Worm (Caenorhabditis elegans): Measurements from ENCODE around the gene irld-40.

The irld-40 gene

ce11 chrV:1666904-1667303 lies 4.5 kb downstream of the irld-40 start, which contains the start of gene K04F1.8:
K04F1.8 (plus strand) TSS chrV:1667204.
- TF ChIP-seq ztf-25 (GFP tag; IDR thresholded peaks at IDR 0.05) (no peak), madf-8 (GFP tag; conservative IDR thresholded peaks at IDR 0.05) (no peak), ZK185.1 (tag; optimal IDR thresholded peaks at IDR 0.05; ENCODE audit: poor library complexity, severe bottlenecking) (no peak), sea-2 (GFP tag; IDR thresholded peaks at IDR 0.05) (no peak), hlh-12 (tag; optimal IDR thresholded peaks at IDR 0.05) (no peak)

- TF ChIP-seq snpc-1.1 (tag; optimal IDR thresholded peaks at IDR 0.05; ENCODE audit: insufficient read depth): no peak
- no peak for TF ChIP-seq sdz-38 (tag; optimal IDR thresholded peaks at IDR 0.05)
- TF ChIP-seq unc-130 (GFP tag; optimal IDR thresholded peaks at IDR 0.05): no peak
- TF ChIP-seq nhr-179 (tag; optimal IDR thresholded peaks at IDR 0.05): no peak
- no peak for TF ChIP-seq rpc-1 (optimal IDR thresholded peaks at IDR 0.05)
- TF ChIP-seq rpc-1 (tag; optimal IDR thresholded peaks at IDR 0.05): no peak
- TF ChIP-seq lag-1 (GFP tag; IDR thresholded peaks at IDR 0.05): no peak
- no peak for TF ChIP-seq hlh-12 (tag; optimal IDR thresholded peaks at IDR 0.05)
- TF ChIP-seq Y56A3A.18 (GFP tag; IDR thresholded peaks at IDR 0.05): no peak
- no peak for TF ChIP-seq snpc-3.4 (tag; optimal IDR thresholded peaks at IDR 0.05)
- no peak for TF ChIP-seq bed-1 (GFP tag; IDR thresholded peaks at IDR 0.05)
- TF ChIP-seq K12H6.12 (tag; optimal IDR thresholded peaks at IDR 0.05): no peak
- no peak for TF ChIP-seq F39B2.1 (GFP tag; IDR thresholded peaks at IDR 0.05)
- no peak for TF ChIP-seq C17E4.6 (GFP tag; IDR thresholded peaks at IDR 0.05)
- no peak for TF ChIP-seq rec-8 (tag; optimal IDR thresholded peaks at IDR 0.05)
- TF ChIP-seq snpc-1.3 (tag; optimal IDR thresholded peaks at IDR 0.05; ENCODE audit: insufficient read depth): no peak
- no peak for TF ChIP-seq attf-5 (GFP tag; optimal IDR thresholded peaks at IDR 0.05)
Measured at ce11 chrV:1668216-1668615, 5.8 kb downstream of the irld-40 start, which contains the start of gene irld-42. irld-42 (plus strand) TSS chrV:1668516.

ce11 chrV:1678228-1678627 lies 15.9 kb downstream of the irld-40 start, which contains the start of gene srw-98:
srw-98 (minus strand) TSS chrV:1678328.
- TF ChIP-seq sptf-2 (GFP tag; optimal IDR thresholded peaks at IDR 0.05) (no peak), cebp-1 (GFP tag; IDR thresholded peaks at IDR 0.05) (no peak), cebp-1 (tag; optimal IDR thresholded peaks at IDR 0.05) (no peak), C17E4.6 (GFP tag; IDR thresholded peaks at IDR 0.05) (no peak), K12H6.12 (tag; optimal IDR thresholded peaks at IDR 0.05) (no peak), F33H1.4 (GFP tag; IDR thresholded peaks at IDR 0.05) (no peak), C06A6.2 (GFP tag; conservative IDR thresholded peaks at IDR 0.05) (no peak), akir-1 (GFP tag; optimal IDR thresholded peaks at IDR 0.05) (no peak), xnd-1 (tag; optimal IDR thresholded peaks at IDR 0.05) (no peak), F57A8.1 (GFP tag; optimal IDR thresholded peaks at IDR 0.05) (no peak), zfh-2 (GFP tag; conservative IDR thresholded peaks at IDR 0.05) (no peak), ceh-40 (GFP tag; IDR thresholded peaks at IDR 0.05) (no peak), lin-54 (GFP tag; optimal IDR thresholded peaks at IDR 0.05) (no peak), B0261.1 (tag; optimal IDR thresholded peaks at IDR 0.05) (no peak), tbx-9 (tag; optimal IDR thresholded peaks at IDR 0.05; ENCODE audit: borderline replicate concordance) (no peak), ceh-27 (GFP tag; optimal IDR thresholded peaks at IDR 0.05) (no peak), F39B2.1 (GFP tag; IDR thresholded peaks at IDR 0.05) (no peak), snpc-3.4 (tag; optimal IDR thresholded peaks at IDR 0.05) (no peak), nhr-80 (tag; optimal IDR thresholded peaks at IDR 0.05) (no peak), zim-3 (tag; optimal IDR thresholded peaks at IDR 0.05) (no peak)
